Fruit fly (Drosophila melanogaster) whole organism, embryonic: ENCODE results near the gene Pi4KIIalpha.

Experiments
- Adf1 ChIP-seq: fragments of 200-800 bp; sonication (Bioruptor generic); IDR thresholded peaks from 2 replicates; pipeline ENCODE4 v1.3.6; 2022; ENCODE audit warnings: missing biosample characterization, missing genetic modification characterization
- CG10543 ChIP-seq: fragments of 200-800 bp; sonication (Bioruptor generic); optimal IDR thresholded peaks from 3 replicates; lab custom pipeline; 2017; ENCODE audit warnings: missing biosample characterization, mild to moderate bottlenecking, missing genetic modification characterization, moderate library complexity
- CG10565 ChIP-seq: fragments of 200-800 bp; sonication (Bioruptor generic); optimal IDR thresholded peaks from 3 replicates; lab custom pipeline; 2016; ENCODE audit warnings: missing biosample characterization, mild to moderate bottlenecking, missing genetic modification characterization
- CG11456 ChIP-seq: fragments of 200-800 bp; sonication (Bioruptor generic); IDR thresholded peaks from 3 replicates; pipeline ENCODE4 v1.3.6; 2022; ENCODE audit warnings: missing biosample characterization, missing genetic modification characterization
- CG12155 ChIP-seq: fragments of 200-800 bp; sonication (Bioruptor generic); optimal IDR thresholded peaks from 3 replicates; lab custom pipeline; 2016; ENCODE audit warnings: missing biosample characterization, missing genetic modification characterization
- CG13123 ChIP-seq: fragments of 200-800 bp; sonication (Bioruptor generic); optimal IDR thresholded peaks from 2 replicates; lab custom pipeline; 2016; ENCODE audit warnings: missing biosample characterization, missing genetic modification characterization
- CG15696 ChIP-seq: fragments of 200-800 bp; sonication (Bioruptor generic); optimal IDR thresholded peaks from 2 replicates; lab custom pipeline; 2019; ENCODE audit warnings: missing biosample characterization, mild to moderate bottlenecking, missing genetic modification characterization, moderate library complexity
- CG16813 ChIP-seq: fragments of 200-800 bp; sonication (Bioruptor generic); IDR thresholded peaks from 3 replicates; pipeline ENCODE4 v1.3.6; 2022; ENCODE audit warnings: missing biosample characterization, missing genetic modification characterization; ENCODE audit not compliant: partially characterized antibody
- CG17186 ChIP-seq: fragments of 200-800 bp; sonication (Bioruptor generic); optimal IDR thresholded peaks from 3 replicates; lab custom pipeline; 2017; ENCODE audit warnings: missing biosample characterization, missing genetic modification reagents, missing genetic modification characterization
- CG17612 ChIP-seq: fragments of 200-800 bp; sonication (Bioruptor generic); IDR thresholded peaks from 2 replicates; pipeline ENCODE4 v1.3.6; 2022; ENCODE audit warnings: missing biosample characterization, missing genetic modification characterization
- CG18764 ChIP-seq: fragments of 200-800 bp; sonication (Bioruptor generic); optimal IDR thresholded peaks from 3 replicates; lab custom pipeline; 2016; ENCODE audit warnings: missing biosample characterization, missing genetic modification characterization
- CG2712 ChIP-seq: fragments of 200-800 bp; optimal IDR thresholded peaks from 3 replicates; lab custom pipeline; 2019; ENCODE audit warnings: missing biosample characterization, mild to moderate bottlenecking, missing genetic modification characterization, moderate library complexity
- CG3407 ChIP-seq: fragments of 200-800 bp; sonication (Bioruptor generic); optimal IDR thresholded peaks from 2 replicates; lab custom pipeline; 2018; ENCODE audit warnings: missing biosample characterization, mild to moderate bottlenecking, missing genetic modification characterization
- CG9817 ChIP-seq: fragments of 200-800 bp; sonication (Bioruptor generic); optimal IDR thresholded peaks from 2 replicates; lab custom pipeline; 2018; ENCODE audit warnings: missing biosample characterization, mild to moderate bottlenecking, missing genetic modification characterization, moderate library complexity
- CG9876 ChIP-seq: fragments of 200-800 bp; sonication (Bioruptor generic); optimal IDR thresholded peaks from 2 replicates; lab custom pipeline; 2016; ENCODE audit warnings: missing biosample characterization, missing genetic modification characterization
- CG9932 ChIP-seq: fragments of 200-800 bp; sonication (Bioruptor generic); IDR thresholded peaks from 2 replicates; pipeline ENCODE4 v1.3.6; 2022; ENCODE audit warnings: missing biosample characterization, missing genetic modification characterization
- Dfd ChIP-seq, 2 experiments: fragments of >200 bp; optimal IDR thresholded peaks; 2 replicates each; lab custom pipeline; 2017; ENCODE audit warnings: missing biosample characterization in 2 of 2, missing genetic modification characterization in 2 of 2
- Dip2 ChIP-seq: fragments of 200-800 bp; sonication (Bioruptor generic); IDR thresholded peaks from 2 replicates; pipeline ENCODE4 v1.3.6; 2022; ENCODE audit warnings: missing biosample characterization, missing genetic modification characterization
- H2.0 ChIP-seq: fragments of 200-800 bp; sonication (Bioruptor generic); IDR thresholded peaks from 2 replicates; pipeline ENCODE4 v1.3.6; 2022; ENCODE audit warnings: missing biosample characterization, missing genetic modification characterization
- MBD-R2 ChIP-seq: fragments of 200-800 bp; sonication (Bioruptor generic); IDR thresholded peaks from 2 replicates; pipeline ENCODE4 v1.3.6; 2022; ENCODE audit warnings: missing biosample characterization, missing genetic modification characterization
- NfI ChIP-seq: fragments of 200-800 bp; sonication (Bioruptor generic); optimal IDR thresholded peaks from 3 replicates; lab custom pipeline; 2018; ENCODE audit warnings: missing biosample characterization, mild to moderate bottlenecking, missing genetic modification characterization, moderate library complexity
- Ravus ChIP-seq: fragments of 200-800 bp; sonication (Bioruptor generic); IDR thresholded peaks from 2 replicates; pipeline ENCODE4 v1.3.6; 2022; ENCODE audit warnings: missing biosample characterization, missing genetic modification characterization
- Rfx ChIP-seq: fragments of 200-800 bp; sonication (Bioruptor generic); IDR thresholded peaks from 2 replicates; pipeline ENCODE4 v1.3.6; 2022; ENCODE audit warnings: missing biosample characterization, missing genetic modification characterization
- Trl ChIP-seq, 3 experiments: fragments of >200 bp in 2 of 3; fragments of 200-800 bp in 1 of 3; sonication (Bioruptor generic) in 1 of 3; optimal IDR thresholded peaks; 2 replicates in 1 of 3; 3 replicates in 2 of 3; lab custom pipeline; 2016 to 2017; ENCODE audit warnings: missing biosample characterization in 1 of 3, missing genetic modification characterization in 1 of 3
- Usf ChIP-seq: fragments of 200-800 bp; sonication (Bioruptor generic); optimal IDR thresholded peaks from 2 replicates; lab custom pipeline; 2017; ENCODE audit warnings: missing genotype, missing biosample characterization, missing genetic modification characterization
- ase ChIP-seq: fragments of 200-800 bp; sonication (Bioruptor generic); IDR thresholded peaks from 3 replicates; pipeline ENCODE4 v1.3.6; 2022; ENCODE audit warnings: missing biosample characterization, missing genetic modification characterization
- bab2 ChIP-seq: fragments of 200-800 bp; sonication (Bioruptor generic); optimal IDR thresholded peaks from 2 replicates; lab custom pipeline; 2016; ENCODE audit warnings: missing biosample characterization, missing genetic modification characterization
- croc ChIP-seq: fragments of 200-800 bp; sonication (Bioruptor generic); conservative IDR thresholded peaks from 3 replicates; pipeline ENCODE4 v1.3.6; 2022; ENCODE audit warnings: missing biosample characterization, missing genetic modification characterization
- dpn ChIP-seq, 2 experiments: fragments of 200-800 bp; sonication (Bioruptor generic); optimal IDR thresholded peaks; 3 replicates each; lab custom pipeline; 2016; ENCODE audit warnings: missing biosample characterization in 2 of 2, missing genetic modification characterization in 2 of 2
- ems ChIP-seq: fragments of 200-800 bp; sonication (Bioruptor generic); optimal IDR thresholded peaks from 3 replicates; lab custom pipeline; 2016; ENCODE audit warnings: missing biosample characterization, missing genetic modification characterization
- ftz-f1 ChIP-seq: fragments of 200-800 bp; sonication (Bioruptor generic); optimal IDR thresholded peaks from 2 replicates; lab custom pipeline; 2016; ENCODE audit warnings: missing biosample characterization, missing genetic modification characterization
- hb ChIP-seq: fragments of 200-800 bp; sonication (Bioruptor generic); IDR thresholded peaks from 3 replicates; pipeline ENCODE4 v1.3.6; 2022; ENCODE audit warnings: missing biosample characterization, missing genetic modification characterization; ENCODE audit not compliant: partially characterized antibody
- inv ChIP-seq: fragments of 200-800 bp; sonication (Bioruptor generic); IDR thresholded peaks from 2 replicates; pipeline ENCODE4 v1.3.6; 2022; ENCODE audit warnings: missing biosample characterization, missing genetic modification characterization; ENCODE audit not compliant: partially characterized antibody
- jing ChIP-seq: fragments of 200-800 bp; sonication (Bioruptor generic); optimal IDR thresholded peaks from 2 replicates; lab custom pipeline; 2018; ENCODE audit warnings: missing biosample characterization, mild to moderate bottlenecking, missing genetic modification characterization
- kni ChIP-seq: fragments of 200-800 bp; sonication (Bioruptor generic); optimal IDR thresholded peaks from 3 replicates; lab custom pipeline; 2017; ENCODE audit warnings: mild to moderate bottlenecking, missing biosample characterization, missing genetic modification reagents, missing genetic modification characterization
- lab ChIP-seq: fragments of 200-800 bp; sonication (Bioruptor generic); optimal IDR thresholded peaks from 3 replicates; lab custom pipeline; 2017; ENCODE audit warnings: missing biosample characterization, missing genetic modification characterization, mild to moderate bottlenecking, moderate library complexity, missing genetic modification reagents
- mirr ChIP-seq: fragments of 200-800 bp; sonication (Bioruptor generic); optimal IDR thresholded peaks from 3 replicates; lab custom pipeline; 2018; ENCODE audit warnings: missing biosample characterization, mild to moderate bottlenecking, missing genetic modification characterization
- pb ChIP-seq: fragments of 200-800 bp; sonication (Bioruptor generic); optimal IDR thresholded peaks from 3 replicates; lab custom pipeline; 2016; ENCODE audit warnings: missing biosample characterization, missing genetic modification characterization
- pros ChIP-seq: fragments of 200-800 bp; sonication (Bioruptor generic); optimal IDR thresholded peaks from 3 replicates; lab custom pipeline; 2019; ENCODE audit warnings: missing biosample characterization, mild to moderate bottlenecking, missing genetic modification characterization, moderate library complexity
- ro ChIP-seq: fragments of 200-800 bp; sonication (Bioruptor generic); IDR thresholded peaks from 2 replicates; pipeline ENCODE4 v1.3.6; 2022; ENCODE audit warnings: missing biosample characterization, missing genetic modification characterization
- salm ChIP-seq: fragments of 200-800 bp; sonication (Bioruptor generic); optimal IDR thresholded peaks from 2 replicates; lab custom pipeline; 2018; ENCODE audit warnings: missing biosample characterization, mild to moderate bottlenecking, missing genetic modification characterization
- sc ChIP-seq, 3 experiments: fragments of >200 bp in 2 of 3; fragments of 200-800 bp in 1 of 3; sonication (Bioruptor generic) in 1 of 3; optimal IDR thresholded peaks; 2 replicates in 2 of 3; 3 replicates in 1 of 3; lab custom pipeline; 2017; ENCODE audit warnings: mild to moderate bottlenecking in 1 of 3, missing biosample characterization in 1 of 3, missing genetic modification characterization in 1 of 3, missing genetic modification reagents in 1 of 3
- sima ChIP-seq: fragments of 200-800 bp; sonication (Bioruptor generic); optimal IDR thresholded peaks from 2 replicates; lab custom pipeline; 2016; ENCODE audit warnings: missing biosample characterization, missing genetic modification characterization
- slp2 ChIP-seq: fragments of 200-800 bp; sonication (Bioruptor generic); optimal IDR thresholded peaks from 2 replicates; lab custom pipeline; 2016; ENCODE audit warnings: missing biosample characterization, missing genetic modification characterization
- so ChIP-seq: fragments of 200-800 bp; sonication (Bioruptor generic); IDR thresholded peaks from 3 replicates; pipeline ENCODE4 v1.3.6; 2022; ENCODE audit warnings: missing biosample characterization, missing genetic modification characterization
- tin ChIP-seq: fragments of 200-800 bp; sonication (Bioruptor generic); optimal IDR thresholded peaks from 3 replicates; lab custom pipeline; 2016; ENCODE audit warnings: missing biosample characterization, missing genetic modification characterization
- tll ChIP-seq, 2 experiments: fragments of 200-800 bp in 1 of 2; fragments of >200 bp in 1 of 2; sonication (Bioruptor generic) in 1 of 2; optimal IDR thresholded peaks; 2 replicates each; lab custom pipeline; 2017 to 2019; ENCODE audit warnings: missing biosample characterization in 2 of 2, missing genetic modification characterization in 2 of 2, mild to moderate bottlenecking in 1 of 2, moderate library complexity in 1 of 2
- toy ChIP-seq: fragments of 200-800 bp; sonication (Bioruptor generic); IDR thresholded peaks from 2 replicates; pipeline ENCODE4 v1.3.6; 2022; ENCODE audit warnings: missing biosample characterization, missing genetic modification characterization
- trh ChIP-seq: fragments of 200-800 bp; sonication (Bioruptor generic); optimal IDR thresholded peaks from 2 replicates; lab custom pipeline; 2016; ENCODE audit warnings: missing biosample characterization, missing genetic modification characterization
- zfh1 ChIP-seq: fragments of 200-800 bp; sonication (Bioruptor generic); IDR thresholded peaks from 3 replicates; pipeline ENCODE4 v1.3.6; 2022; ENCODE audit warnings: missing biosample characterization, missing genetic modification characterization

Pi4KIIalpha gene

dm6 chr3R:5587863-5588519, 24.5 kb upstream of the Pi4KIIalpha start, which contains the start of gene CG2926 (continued):
- TF ChIP-seq inv (GFP tag; lab: Robert Waterston, UW) (peak; percentile 84), CG13123 (GFP tag; lab: Kevin White, UChicago) (no peak), ase (0 out of 3 replicates have a peak, but pooled peaks have one; percentile 41), Trl (optimal IDR thresholded peaks at IDR 0.05; lab: Kevin White, UChicago) (no peak), Trl (GFP tag; optimal IDR thresholded peaks at IDR 0.05; lab: Kevin White, UChicago) (peak; percentile 48), Usf (GFP tag; lab: Kevin White, UChicago) (no peak), Dfd (GFP tag; optimal IDR thresholded peaks at IDR 0.05; lab: Kevin White, UChicago) (no peak), Rfx (GFP tag; lab: Robert Waterston, UW) (peak; percentile 78), salm (no peak), CG9876 (GFP tag; lab: Kevin White, UChicago) (peak; percentile 53), CG2712 (tag; lab: Kevin White, UChicago) (no peak), bab2 (GFP tag; lab: Kevin White, UChicago) (no peak), jing (GFP tag; lab: Kevin White, UChicago) (no peak), ro (GFP tag; lab: Robert Waterston, UW) (no peak), CG12155 (peak; percentile 66), CG16813 (GFP tag; lab: Robert Waterston, UW) (peak; percentile 88), CG18764 (GFP tag; lab: Kevin White, UChicago) (no peak), CG10565 (GFP tag; lab: Kevin White, UChicago) (no peak), dpn (GFP tag; optimal IDR thresholded peaks at IDR 0.05; lab: Kevin White, UChicago) (peak in 1 of 2 experiments; percentile 25), Adf1 (GFP tag; lab: Robert Waterston, UW) (no peak), CG17186 (peak; percentile 76), CG17612 (no peak), sima (no peak), kni (no peak), CG11456 (GFP tag; lab: Robert Waterston, UW) (peak; percentile 58; the same call in 2 of the 3 replicates), hb (peak; percentile 84), trh (no peak), pros (no peak), CG9932 (GFP tag; lab: Robert Waterston, UW) (peak; percentile 79), Dip2 (GFP tag; lab: Robert Waterston, UW) (no peak), zfh1 (GFP tag; lab: Robert Waterston, UW) (no peak), croc (GFP tag; lab: Robert Waterston, UW) (no peak), CG10543 (no peak), NfI (GFP tag; lab: Kevin White, UChicago) (no peak), ems (GFP tag; lab: Kevin White, UChicago) (no peak), slp2 (GFP tag; lab: Kevin White, UChicago) (no peak), sc (optimal IDR thresholded peaks at IDR 0.05; lab: Kevin White, UChicago) (no peak), sc (GFP tag; optimal IDR thresholded peaks at IDR 0.05; lab: Kevin White, UChicago) (no peak), tll (GFP tag; optimal IDR thresholded peaks at IDR 0.05; lab: Kevin White, UChicago) (no peak), CG15696 (tag; lab: Kevin White, UChicago) (no peak), so (GFP tag; lab: Robert Waterston, UW) (no peak), pb (GFP tag; lab: Kevin White, UChicago) (no peak), ftz-f1 (GFP tag; lab: Kevin White, UChicago) (no peak), H2.0 (GFP tag; lab: Robert Waterston, UW) (no peak), lab (GFP tag; lab: Kevin White, UChicago) (no peak), mirr (GFP tag; lab: Kevin White, UChicago) (no peak), tin (GFP tag; lab: Kevin White, UChicago) (peak; percentile 29), MBD-R2 (peak; percentile 87), Ravus (no peak), toy (no peak), CG9817 (tag; lab: Kevin White, UChicago) (no peak), CG3407 (GFP tag; lab: Kevin White, UChicago) (no peak)
